Worm (Caenorhabditis elegans): ENCODE results near the gene Y43F8B.19.

The Y43F8B.19 gene

DNA sequence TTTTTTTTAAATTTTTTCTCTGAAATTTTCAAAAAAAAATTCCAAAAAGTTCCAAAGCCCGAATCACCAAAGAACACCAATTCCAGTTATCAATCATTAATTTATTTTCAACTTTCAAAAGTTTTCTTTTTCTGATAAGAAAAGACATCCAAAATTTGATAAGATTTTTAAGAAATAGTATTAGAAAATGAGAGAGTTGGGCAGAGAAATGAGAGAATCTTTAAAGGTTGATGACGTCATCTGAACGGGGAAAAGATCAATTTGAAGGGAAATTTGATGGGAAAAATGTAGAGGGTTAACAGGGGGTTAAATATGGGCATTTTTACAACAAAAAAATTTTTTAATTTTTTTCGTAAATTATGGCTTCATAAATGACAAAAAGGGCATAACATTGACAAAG, 21.4 kb upstream of the Y43F8B.19 start:
- no peak for TF ChIP-seq tlp-1 (tag; optimal IDR thresholded peaks at IDR 0.05)
- peak; percentile 38 for TF ChIP-seq lin-14 (GFP tag; optimal IDR thresholded peaks at IDR 0.05)
- peak; percentile 75 for TF ChIP-seq nhr-19 (GFP tag; conservative IDR thresholded peaks at IDR 0.05)
- no peak for TF ChIP-seq nhr-28 (tag; optimal IDR thresholded peaks at IDR 0.05)
- TF ChIP-seq efl-1 (optimal IDR thresholded peaks at IDR 0.05), result no peak
- TF ChIP-seq efl-1 (GFP tag; optimal IDR thresholded peaks at IDR 0.05 in 1 of 2), result peak in 1 of 2 experiments; percentile 47
- no peak for TF ChIP-seq nhr-47 (tag; optimal IDR thresholded peaks at IDR 0.05)
- TF ChIP-seq grh-1 (GFP tag; IDR thresholded peaks at IDR 0.05), result no peak
- TF ChIP-seq blmp-1 (tag; optimal IDR thresholded peaks at IDR 0.05), result peak; percentile 7
- TF ChIP-seq nhr-11 (tag; optimal IDR thresholded peaks at IDR 0.05), result no peak
- peak in 2 of 6 experiments; percentile 71 to 79 for TF ChIP-seq elt-3 (tag; optimal IDR thresholded peaks at IDR 0.05)
- peak; percentile 7 for TF ChIP-seq nhr-20 (tag; optimal IDR thresholded peaks at IDR 0.05)
- TF ChIP-seq lin-35 (GFP tag; optimal IDR thresholded peaks at IDR 0.05), result peak in 1 of 2 experiments; percentile 30
- TF ChIP-seq irx-1 (tag; optimal IDR thresholded peaks at IDR 0.05), result no peak
- no peak for TF ChIP-seq lin-15B (tag; optimal IDR thresholded peaks at IDR 0.05)
- no peak for TF ChIP-seq pax-3 (tag; optimal IDR thresholded peaks at IDR 0.05)
- TF ChIP-seq nhr-71 (tag; optimal IDR thresholded peaks at IDR 0.05), result peak; percentile 32
- TF ChIP-seq elt-2 (tag; optimal IDR thresholded peaks at IDR 0.05), result peak; percentile 92
- TF ChIP-seq lsy-2 (tag; optimal IDR thresholded peaks at IDR 0.05), result peak in 1 of 2 experiments; percentile 15
- TF ChIP-seq nhr-85 (tag), result peak; percentile 84
- TF ChIP-seq lin-39 (tag; optimal IDR thresholded peaks at IDR 0.05), result no peak
- no peak for TF ChIP-seq dpl-1 (GFP tag; optimal IDR thresholded peaks at IDR 0.05)
- no peak for TF ChIP-seq ceh-82 (tag; optimal IDR thresholded peaks at IDR 0.05)

DNA sequence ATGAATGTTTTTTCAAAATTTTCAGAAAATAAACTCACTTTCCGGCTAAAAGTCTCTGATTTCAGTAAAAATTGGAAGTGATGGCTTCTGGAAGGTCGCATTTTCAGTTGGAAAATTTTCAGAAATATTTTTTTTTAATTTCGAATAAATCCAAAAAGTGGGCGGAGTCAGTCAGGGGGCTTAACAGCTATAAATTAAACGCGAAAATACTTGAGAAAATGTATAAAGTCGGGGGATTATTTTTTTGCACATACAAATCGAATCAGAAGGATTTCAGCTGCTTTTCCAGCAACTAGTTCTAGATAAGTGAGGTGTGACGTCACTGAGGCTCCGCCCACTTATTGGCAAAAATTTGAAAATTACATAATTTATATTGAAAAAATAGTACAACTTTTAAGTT, 20.9 kb upstream of the Y43F8B.19 start, which contains the start of gene Y43F8B.2:
Y43F8B.2 (minus strand) TSS at position 101 of the 400 bp plus-strand sequence.
- peak; percentile 5 for TF ChIP-seq nhr-47 (tag; optimal IDR thresholded peaks at IDR 0.05)
- TF ChIP-seq dsc-1 (tag; optimal IDR thresholded peaks at IDR 0.05), result peak; percentile 35
- TF ChIP-seq dpl-1 (GFP tag; optimal IDR thresholded peaks at IDR 0.05), result no peak

DNA sequence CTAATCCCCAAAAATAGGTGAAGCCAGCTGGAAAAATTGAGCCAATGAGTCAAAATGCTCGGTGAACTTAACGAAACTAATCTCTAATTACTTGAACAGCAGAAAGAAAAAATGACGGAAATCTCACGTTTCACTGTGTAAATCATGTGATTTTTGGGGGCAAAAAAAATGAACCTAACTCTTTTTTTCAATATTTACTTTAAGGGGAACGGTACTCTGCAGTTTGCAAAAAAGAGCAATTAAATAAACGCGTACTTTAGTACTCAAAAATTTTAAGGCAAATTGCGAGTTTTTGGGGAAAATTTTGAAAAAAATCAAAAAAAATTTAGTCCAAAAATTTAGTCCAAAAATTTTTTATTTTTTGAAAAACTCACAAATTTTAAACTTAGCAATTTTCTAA, 18.9 kb upstream of the Y43F8B.19 start:
- TF ChIP-seq xbp-1 (tag; optimal IDR thresholded peaks at IDR 0.05) (no peak), mef-2 (tag; optimal IDR thresholded peaks at IDR 0.05) (no peak), lin-14 (GFP tag; optimal IDR thresholded peaks at IDR 0.05) (peak; percentile 36), rnt-1 (tag; optimal IDR thresholded peaks at IDR 0.05) (no peak), nhr-28 (tag; optimal IDR thresholded peaks at IDR 0.05) (no peak), zag-1 (tag; optimal IDR thresholded peaks at IDR 0.05) (no peak), ama-1 (optimal IDR thresholded peaks at IDR 0.05) (no peak), unc-98 (GFP tag; IDR thresholded peaks at IDR 0.05) (no peak), fkh-8 (tag; optimal IDR thresholded peaks at IDR 0.05) (peak; percentile 22), unc-62 (GFP tag; optimal IDR thresholded peaks at IDR 0.05) (no peak), zip-4 (GFP tag; optimal IDR thresholded peaks at IDR 0.05) (no peak), nhr-20 (tag; optimal IDR thresholded peaks at IDR 0.05) (no peak)

ce11 chrV:19529168-19529567, 17.1 kb upstream of the Y43F8B.19 start:
- TF ChIP-seq ceh-90 (tag; optimal IDR thresholded peaks at IDR 0.05) (peak; percentile 42), nhr-76 (tag; optimal IDR thresholded peaks at IDR 0.05) (peak; percentile 76), ces-1 (GFP tag; optimal IDR thresholded peaks at IDR 0.05) (no peak), elt-3 (tag; optimal IDR thresholded peaks at IDR 0.05) (peak in 5 of 6 experiments; percentile 62 to 97 (median 90)), lin-35 (GFP tag; optimal IDR thresholded peaks at IDR 0.05) (peak; percentile 66 to 90), lir-3 (tag; optimal IDR thresholded peaks at IDR 0.05; ENCODE audit: poor library complexity) (no peak), fkh-8 (tag; optimal IDR thresholded peaks at IDR 0.05) (peak; percentile 94), mep-1 (tag; optimal IDR thresholded peaks at IDR 0.05) (peak; percentile 97), unc-130 (tag; optimal IDR thresholded peaks at IDR 0.05) (peak; percentile 81), nhr-77 (tag; optimal IDR thresholded peaks at IDR 0.05) (peak; percentile 92), nhr-28 (tag; optimal IDR thresholded peaks at IDR 0.05) (no peak), alr-1 (tag; optimal IDR thresholded peaks at IDR 0.05; ENCODE audit: borderline replicate concordance) (no peak), aha-1 (tag; optimal IDR thresholded peaks at IDR 0.05) (peak; percentile 75), lin-14 (GFP tag; optimal IDR thresholded peaks at IDR 0.05) (peak; percentile 100), unc-98 (GFP tag; IDR thresholded peaks at IDR 0.05) (peak; percentile 30; the same call in 1 of the 2 replicates), egl-13 (tag; optimal IDR thresholded peaks at IDR 0.05) (peak; percentile 65), lin-15B (tag; optimal IDR thresholded peaks at IDR 0.05) (no peak), dpl-1 (GFP tag; optimal IDR thresholded peaks at IDR 0.05) (peak; percentile 65 to 68 (median 67)), pqm-1 (tag; optimal IDR thresholded peaks at IDR 0.05) (no peak), mab-9 (GFP tag; IDR thresholded peaks at IDR 0.05) (peak; percentile 37; the same call in 1 of the 2 replicates), unc-62 (GFP tag; optimal IDR thresholded peaks at IDR 0.05) (no peak), ama-1 (optimal IDR thresholded peaks at IDR 0.05) (peak; percentile 35), tlp-1 (tag; optimal IDR thresholded peaks at IDR 0.05) (no peak), unc-30 (tag; optimal IDR thresholded peaks at IDR 0.05) (no peak), nhr-12 (tag; optimal IDR thresholded peaks at IDR 0.05) (no peak)
